Worm (Caenorhabditis elegans): ENCODE measurements around the gene F52B11.5.

DNA sequence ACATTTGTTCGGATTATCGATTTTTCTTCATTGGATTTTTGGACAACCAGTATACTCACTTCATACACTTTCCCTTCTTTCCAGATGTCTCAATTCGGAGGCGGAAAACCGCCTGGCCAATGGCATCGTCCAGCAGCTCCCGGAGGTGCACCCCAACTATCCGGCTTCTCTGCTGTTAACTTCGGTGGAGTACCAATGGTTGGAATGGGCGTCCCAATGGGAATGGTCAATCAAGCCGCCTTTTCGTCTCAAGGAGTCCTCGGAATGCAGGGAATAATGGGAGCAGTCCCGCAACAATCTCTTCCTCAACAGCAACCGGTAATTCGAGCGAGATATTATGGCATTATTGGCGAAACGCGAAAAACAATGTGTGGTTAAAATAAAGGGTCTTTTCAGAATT, 31.6 kb downstream of the F52B11.5 start, which contains the start of gene ccar-1:
- TF ChIP-seq skn-1 (tag; optimal IDR thresholded peaks at IDR 0.05) (no peak), jun-1 (tag; optimal IDR thresholded peaks at IDR 0.05) (no peak)

Measured in whole organism, L4 larva.